Worm (Caenorhabditis elegans) whole organism, L3 larva: ENCODE measurements around the gene faxc-2.

Experiments used
- R02D3.7 ChIP-seq: fragments of 150-350 bp; optimal IDR thresholded peaks from 2 replicates; lab custom pipeline; 2014; ENCODE audit warnings: missing biosample characterization, missing genetic modification characterization
- jun-1 ChIP-seq: fragments of 150-350 bp; optimal IDR thresholded peaks from 2 replicates; lab custom pipeline; 2014; ENCODE audit warnings: missing biosample characterization, missing genetic modification reagents, missing genetic modification characterization
- nhr-237 ChIP-seq: fragments of 150-350 bp; optimal IDR thresholded peaks from 2 replicates; lab custom pipeline; 2014; ENCODE audit warnings: missing biosample characterization, missing genetic modification characterization
- snpc-4 ChIP-seq: fragments of 150-350 bp; optimal IDR thresholded peaks from 2 replicates; lab custom pipeline; 2014; ENCODE audit warnings: missing biosample characterization, missing genetic modification characterization
- tbx-2 ChIP-seq: sonication (generic microtip); optimal IDR thresholded peaks from 2 replicates; lab custom pipeline; 2016; ENCODE audit warnings: mild to moderate bottlenecking, missing genetic modification characterization, missing compliant biosample characterization

DNA sequence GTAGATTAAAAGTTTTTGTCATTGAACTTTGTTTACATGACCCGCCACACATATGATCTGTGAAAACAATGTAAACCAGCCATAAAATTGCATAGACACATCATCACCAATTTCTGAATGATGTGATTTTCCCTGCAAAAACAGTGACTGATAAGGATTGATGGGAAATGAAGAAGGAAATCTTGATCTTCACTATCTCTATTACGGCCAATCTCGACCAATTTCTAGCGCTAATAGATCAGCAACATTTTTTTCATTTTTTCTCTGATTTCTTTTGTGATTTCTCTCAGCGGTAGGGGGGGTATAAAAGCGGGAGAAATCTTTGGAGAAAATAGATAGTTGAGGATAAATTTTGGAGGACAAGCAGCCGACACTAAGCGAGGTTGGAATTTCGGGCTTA, 11.8 kb upstream of the faxc-2 start:
- TF ChIP-seq R02D3.7 (tag; lab: Kevin White, UChicago) (no peak), tbx-2 (tag; lab: Kevin White, UChicago) (no peak), nhr-237 (tag; lab: Kevin White, UChicago) (no peak), jun-1 (tag; lab: Kevin White, UChicago) (no peak), snpc-4 (no peak)
